Fruit fly (Drosophila melanogaster): ENCODE results near the gene CG8665.

Gene CG8665

DNA sequence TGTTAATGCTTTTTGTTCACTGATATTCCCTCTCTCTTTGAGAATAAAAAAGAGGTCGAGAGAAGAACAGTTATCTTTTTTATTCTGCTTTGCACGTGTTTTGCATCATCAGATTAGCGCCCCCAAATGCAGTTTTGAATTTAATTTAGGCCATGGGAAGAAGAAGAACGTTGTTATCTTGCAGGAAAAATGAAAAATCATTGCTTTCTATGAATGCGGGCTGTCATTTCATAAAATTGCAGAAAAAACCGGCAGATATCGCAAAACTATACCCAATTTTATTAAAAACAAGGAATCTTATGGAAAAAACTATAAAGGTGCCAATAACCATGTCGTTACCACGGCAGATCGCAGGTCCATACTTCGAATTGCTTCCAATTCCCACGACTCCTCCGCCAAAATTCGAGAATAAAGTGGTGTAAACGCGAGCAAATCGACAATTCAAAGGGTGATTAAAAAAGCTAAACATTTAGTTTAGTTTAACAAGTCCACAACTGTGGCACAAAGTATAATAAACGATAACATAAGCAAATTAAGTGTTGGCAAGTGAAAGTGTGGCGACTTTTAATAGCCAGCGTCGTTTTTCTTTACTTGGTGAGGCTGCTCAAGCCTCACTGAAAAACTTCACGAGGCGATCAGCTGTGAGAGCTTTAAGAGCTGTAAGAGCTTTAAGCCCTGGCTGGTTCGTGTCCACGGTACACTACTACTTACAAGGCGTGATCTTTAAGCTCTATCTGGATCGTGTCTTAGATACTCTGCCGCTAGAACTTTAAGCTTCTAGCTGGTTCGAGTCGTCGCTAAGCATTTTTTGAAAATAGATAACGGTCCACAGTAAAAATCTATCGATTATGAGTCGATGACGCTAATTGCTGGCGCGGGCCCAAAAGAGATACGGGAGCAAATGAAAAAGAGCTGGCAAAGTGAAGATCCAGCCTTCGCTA is 26.0 kb downstream of the CG8665 start:
- peak; percentile 23 for TF ChIP-seq h (GFP tag; optimal IDR thresholded peaks at IDR 0.05)
- TF ChIP-seq brk (GFP tag; optimal IDR thresholded peaks at IDR 0.05), result no peak
